Worm (Caenorhabditis elegans) whole organism, mixed stage, embryonic: Measurements from ENCODE around the gene cyp-34A10.

Experiments used
- elt-1 ChIP-seq: sonication (generic microtip); optimal IDR thresholded peaks from 2 replicates; lab custom pipeline; 2017; ENCODE audit warnings: missing genetic modification characterization, mild to moderate bottlenecking, missing compliant biosample characterization, antibody characterized with exemption, moderate library complexity, borderline replicate concordance; ENCODE audit not compliant: insufficient read depth
- nhr-28 ChIP-seq: fragments of 150-350 bp; optimal IDR thresholded peaks from 2 replicates; lab custom pipeline; 2014; ENCODE audit warnings: missing biosample characterization, missing genetic modification characterization
- pha-4 ChIP-seq: fragments of 150-350 bp; optimal IDR thresholded peaks from 2 replicates; lab custom pipeline; 2018; ENCODE audit warnings: missing biosample characterization, missing genetic modification reagents, missing genetic modification characterization
- unc-62 ChIP-seq: fragments of 150-350 bp; optimal IDR thresholded peaks from 2 replicates; lab custom pipeline; 2014; ENCODE audit warnings: missing biosample characterization, missing genetic modification reagents, missing genetic modification characterization

DNA sequence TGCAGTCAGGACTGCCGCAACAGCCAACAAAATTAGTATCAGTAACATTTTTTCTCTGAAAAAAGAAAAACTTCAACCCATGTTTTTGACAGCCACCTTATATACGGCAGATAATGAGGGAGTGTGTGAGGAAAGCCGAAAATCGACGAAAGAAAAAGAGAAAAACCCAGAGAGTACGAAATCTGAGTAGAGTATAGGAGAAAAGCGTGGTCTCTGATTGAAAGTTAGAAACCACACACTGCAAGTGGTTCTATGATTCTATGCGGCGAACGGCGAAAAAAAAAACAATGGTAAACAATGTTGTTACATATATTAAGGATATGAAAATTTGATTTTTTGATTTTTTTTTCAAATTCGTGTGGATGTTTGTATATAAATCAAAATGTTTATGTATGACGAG lies 5.0 kb downstream of the cyp-34A10 start, which contains the start of gene cyp-34A8:
- TF ChIP-seq nhr-28 (tag; lab: Kevin White, UChicago) (no peak), unc-62 (GFP tag; lab: Kevin White, UChicago) (no peak), pha-4 (tag; lab: Kevin White, UChicago) (no peak), elt-1 (tag; lab: Kevin White, UChicago) (no peak)
